Worm (Caenorhabditis elegans) whole organism, late embryonic: Measurements from ENCODE around the gene C31C9.7.

Experiments used
- ahr-1 ChIP-seq: sonication (generic microtip); optimal IDR thresholded peaks from 2 replicates; lab custom pipeline; 2016; ENCODE audit warnings: missing genetic modification characterization, missing compliant biosample characterization
- ceh-22 ChIP-seq: sonication (generic microtip); optimal IDR thresholded peaks from 2 replicates; lab custom pipeline; 2017; ENCODE audit warnings: missing biosample characterization, missing genetic modification characterization
- ceh-24 ChIP-seq: sonication (generic microtip); optimal IDR thresholded peaks from 2 replicates; lab custom pipeline; 2016; ENCODE audit warnings: mild to moderate bottlenecking, missing genetic modification characterization, missing compliant biosample characterization
- ceh-30 ChIP-seq: fragments of 150-350 bp; optimal IDR thresholded peaks from 2 replicates; lab custom pipeline; 2014; ENCODE audit warnings: missing biosample characterization, missing genetic modification characterization
- ceh-31 ChIP-seq: sonication (generic microtip); optimal IDR thresholded peaks from 2 replicates; lab custom pipeline; 2016; ENCODE audit warnings: missing genetic modification characterization, missing compliant biosample characterization
- ceh-34 ChIP-seq: sonication (generic microtip); optimal IDR thresholded peaks from 2 replicates; lab custom pipeline; 2016; ENCODE audit warnings: mild to moderate bottlenecking, missing genetic modification characterization, missing compliant biosample characterization
- ceh-45 ChIP-seq: fragments of 200-800 bp; sonication (Bioruptor generic); IDR thresholded peaks from 2 replicates; pipeline ENCODE4 v1.3.6; 2022; ENCODE audit warnings: missing genetic modification reagents, missing genetic modification characterization, missing compliant biosample characterization
- ceh-48 ChIP-seq: sonication (generic microtip); optimal IDR thresholded peaks from 2 replicates; lab custom pipeline; 2016; ENCODE audit warnings: missing genetic modification characterization, inconsistent platforms, missing compliant biosample characterization
- che-1 ChIP-seq: sonication (generic microtip); optimal IDR thresholded peaks from 2 replicates; lab custom pipeline; 2016; ENCODE audit warnings: mild to moderate bottlenecking, missing genetic modification characterization, missing compliant biosample characterization
- dve-1 ChIP-seq: sonication (generic microtip); optimal IDR thresholded peaks from 2 replicates; lab custom pipeline; 2017; ENCODE audit warnings: antibody characterized with exemption, mild to moderate bottlenecking, missing genetic modification characterization, missing compliant biosample characterization
- elt-2 ChIP-seq: sonication (generic microtip); optimal IDR thresholded peaks from 2 replicates; lab custom pipeline; 2016; ENCODE audit warnings: missing genetic modification reagents, missing genetic modification characterization, missing compliant biosample characterization
- elt-4 ChIP-seq: sonication (generic microtip); optimal IDR thresholded peaks from 2 replicates; lab custom pipeline; 2016; ENCODE audit warnings: missing genetic modification characterization, missing compliant biosample characterization
- fkh-6 ChIP-seq: sonication (generic microtip); optimal IDR thresholded peaks from 2 replicates; lab custom pipeline; 2016; ENCODE audit warnings: missing genetic modification characterization, missing compliant biosample characterization
- hlh-13 ChIP-seq: fragments of 200-800 bp; sonication (Bioruptor generic); optimal IDR thresholded peaks from 2 replicates; lab custom pipeline; 2018; ENCODE audit warnings: mild to moderate bottlenecking, missing genetic modification characterization, missing compliant biosample characterization
- hlh-15 ChIP-seq: sonication (generic microtip); optimal IDR thresholded peaks from 2 replicates; lab custom pipeline; 2016; ENCODE audit warnings: missing genetic modification characterization, missing compliant biosample characterization
- hlh-6 ChIP-seq: sonication (generic microtip); optimal IDR thresholded peaks from 2 replicates; lab custom pipeline; 2016; ENCODE audit warnings: missing genotype, missing genetic modification characterization, missing compliant biosample characterization
- lim-6 ChIP-seq: sonication (generic microtip); optimal IDR thresholded peaks from 2 replicates; lab custom pipeline; 2016; ENCODE audit warnings: missing genetic modification characterization, missing compliant biosample characterization
- lin-11 ChIP-seq: fragments of 200-800 bp; sonication (Bioruptor generic); optimal IDR thresholded peaks from 2 replicates; lab custom pipeline; 2018; ENCODE audit warnings: mild to moderate bottlenecking, missing genetic modification characterization, missing compliant biosample characterization
- madf-2 ChIP-seq: sonication (generic microtip); optimal IDR thresholded peaks from 2 replicates; lab custom pipeline; 2017; ENCODE audit warnings: missing genetic modification characterization, missing compliant biosample characterization
- mec-3 ChIP-seq: sonication (generic microtip); optimal IDR thresholded peaks from 2 replicates; lab custom pipeline; 2016; ENCODE audit warnings: borderline replicate concordance, missing genetic modification characterization, missing compliant biosample characterization
- nhr-11 ChIP-seq: fragments of 150-350 bp; optimal IDR thresholded peaks from 2 replicates; lab custom pipeline; 2014; ENCODE audit warnings: missing biosample characterization, missing genetic modification characterization
- npax-4 ChIP-seq: sonication (generic microtip); optimal IDR thresholded peaks from 2 replicates; lab custom pipeline; 2016; ENCODE audit warnings: missing genetic modification characterization, missing compliant biosample characterization
- pag-3 ChIP-seq: sonication (generic microtip); optimal IDR thresholded peaks from 2 replicates; lab custom pipeline; 2016; ENCODE audit warnings: missing compliant biosample characterization, missing genetic modification characterization, borderline replicate concordance
- pat-9 ChIP-seq: fragments of 200-800 bp; sonication (Bioruptor generic); optimal IDR thresholded peaks from 2 replicates; lab custom pipeline; 2018; ENCODE audit warnings: mild to moderate bottlenecking, missing genetic modification characterization, moderate library complexity, missing compliant biosample characterization
- pha-4 ChIP-seq: fragments of 150-350 bp; optimal IDR thresholded peaks from 2 replicates; lab custom pipeline; 2018; ENCODE audit warnings: missing biosample characterization, missing genetic modification reagents, missing genetic modification characterization
- pros-1 ChIP-seq: fragments of 150-350 bp; optimal IDR thresholded peaks from 2 replicates; lab custom pipeline; 2014; ENCODE audit warnings: missing biosample characterization, missing genetic modification reagents, missing genetic modification characterization
- ref-2 ChIP-seq: sonication (generic microtip); optimal IDR thresholded peaks from 2 replicates; lab custom pipeline; 2016; ENCODE audit warnings: missing genetic modification characterization, missing compliant biosample characterization
- rnt-1 ChIP-seq: sonication (generic microtip); optimal IDR thresholded peaks from 2 replicates; lab custom pipeline; 2016; ENCODE audit warnings: missing genetic modification characterization, missing compliant biosample characterization
- tbx-7 ChIP-seq: sonication (generic microtip); optimal IDR thresholded peaks from 2 replicates; lab custom pipeline; 2016; ENCODE audit warnings: missing genotype, missing genetic modification characterization, missing compliant biosample characterization
- unc-42 ChIP-seq: sonication (generic microtip); optimal IDR thresholded peaks from 2 replicates; lab custom pipeline; 2016; ENCODE audit warnings: missing genotype, missing genetic modification characterization, missing compliant biosample characterization
- unc-55 ChIP-seq: sonication (generic microtip); optimal IDR thresholded peaks from 2 replicates; lab custom pipeline; 2017; ENCODE audit warnings: missing biosample characterization, missing genetic modification reagents, missing genetic modification characterization
- unc-86 ChIP-seq: sonication (generic microtip); optimal IDR thresholded peaks from 2 replicates; lab custom pipeline; 2016; ENCODE audit warnings: missing genetic modification characterization, missing compliant biosample characterization

The C31C9.7 gene

ce11 chrII:13711493-13712055 is 42.7 kb downstream of the C31C9.7 start:
- TF ChIP-seq fkh-6, result no peak
- TF ChIP-seq che-1, result no peak
- TF ChIP-seq hlh-13 (GFP tag; lab: Kevin White, UChicago), result no peak
- no peak for TF ChIP-seq ref-2 (tag; lab: Kevin White, UChicago)
- no peak for TF ChIP-seq ceh-24 (tag; lab: Kevin White, UChicago)
- TF ChIP-seq pag-3, result no peak
- no peak for TF ChIP-seq mec-3
- no peak for TF ChIP-seq ceh-45
- no peak for TF ChIP-seq ceh-48
- no peak for TF ChIP-seq pat-9 (tag; lab: Kevin White, UChicago)

ce11 chrII:13713239-13713638 is 44.3 kb downstream of the C31C9.7 start:
- no peak for TF ChIP-seq rnt-1 (tag; lab: Kevin White, UChicago)
- TF ChIP-seq lin-11 (tag; lab: Kevin White, UChicago), result no peak
- TF ChIP-seq ceh-34 (tag; lab: Kevin White, UChicago), result no peak
- no peak for TF ChIP-seq pros-1 (tag; lab: Kevin White, UChicago)
- TF ChIP-seq nhr-11, result no peak
- TF ChIP-seq fkh-6, result no peak
- no peak for TF ChIP-seq pha-4
- no peak for TF ChIP-seq pag-3
- no peak for TF ChIP-seq unc-55

ce11 chrII:13715333-13715732 is 46.4 kb downstream of the C31C9.7 start:
- TF ChIP-seq dve-1 (peak; percentile 85), hlh-15 (no peak)

- TF ChIP-seq pha-4 (no peak), ceh-45 (no peak), hlh-6 (tag; lab: Kevin White, UChicago) (no peak), ahr-1 (tag; lab: Kevin White, UChicago) (no peak), madf-2 (tag; lab: Kevin White, UChicago) (no peak), unc-42 (tag; lab: Kevin White, UChicago) (no peak), ceh-22 (no peak), elt-2 (tag; lab: Kevin White, UChicago) (no peak), mec-3 (no peak)
- TF ChIP-seq, all 69 proteins: peak for 0
These were observed 46.8 kb downstream of the C31C9.7 start, which contains the start of gene zipt-2.3 for ce11 chrII:13715733-13716132. zipt-2.3 (minus strand) TSS chrII:13715879.

- TF ChIP-seq tbx-7 (tag; lab: Kevin White, UChicago) (no peak), ceh-31 (tag; lab: Kevin White, UChicago) (no peak), nhr-11 (no peak), fkh-6 (no peak), hlh-13 (GFP tag; lab: Kevin White, UChicago) (no peak), elt-4 (tag; lab: Kevin White, UChicago) (no peak), pat-9 (tag; lab: Kevin White, UChicago) (no peak), unc-42 (tag; lab: Kevin White, UChicago) (no peak), ceh-30 (no peak), npax-4 (no peak), pha-4 (no peak), lim-6 (no peak), unc-86 (tag; lab: Kevin White, UChicago) (no peak)
These were observed 48.8 kb downstream of the C31C9.7 start for ce11 chrII:13717393-13718367.
